Fruit fly (Drosophila melanogaster) whole organism, pupa: ENCODE results near the gene CG15170.

Experiments
- CG10348 ChIP-seq: fragments of 200-800 bp; sonication (Bioruptor generic); IDR thresholded peaks from 2 replicates; pipeline ENCODE4 v1.3.6; 2022; ENCODE audit warnings: missing biosample characterization, missing genetic modification characterization
- CG12605 ChIP-seq: fragments of 200-800 bp; sonication (Bioruptor generic); IDR thresholded peaks from 2 replicates; pipeline ENCODE4 v1.3.6; 2022; ENCODE audit warnings: missing biosample characterization, missing genetic modification characterization
- CG13204 ChIP-seq: fragments of 200-800 bp; sonication (Bioruptor generic); optimal IDR thresholded peaks from 2 replicates; lab custom pipeline; 2018; ENCODE audit warnings: missing biosample characterization, mild to moderate bottlenecking, missing genetic modification characterization, moderate library complexity
- CG14655 ChIP-seq: fragments of 200-800 bp; sonication (Bioruptor generic); optimal IDR thresholded peaks from 3 replicates; lab custom pipeline; 2017; ENCODE audit warnings: mild to moderate bottlenecking, missing biosample characterization, missing genetic modification reagents, missing genetic modification characterization
- CG15710 ChIP-seq: fragments of 200-800 bp; sonication (Bioruptor generic); optimal IDR thresholded peaks from 2 replicates; lab custom pipeline; 2018; ENCODE audit warnings: missing biosample characterization, mild to moderate bottlenecking, missing genetic modification characterization, moderate library complexity
- CG17806 ChIP-seq: fragments of 200-800 bp; sonication (Bioruptor generic); optimal IDR thresholded peaks from 2 replicates; lab custom pipeline; 2018; ENCODE audit warnings: missing biosample characterization, mild to moderate bottlenecking, missing genetic modification characterization, moderate library complexity
- CG32121 ChIP-seq: fragments of 200-800 bp; sonication (Bioruptor generic); IDR thresholded peaks from 2 replicates; pipeline ENCODE4 v1.3.6; 2022; ENCODE audit warnings: missing biosample characterization, missing genetic modification characterization
- CG8159 ChIP-seq: fragments of 200-800 bp; sonication (Bioruptor generic); optimal IDR thresholded peaks from 3 replicates; lab custom pipeline; 2018; ENCODE audit warnings: missing biosample characterization, mild to moderate bottlenecking, missing genetic modification characterization, moderate library complexity
- CG8301 ChIP-seq: fragments of 200-800 bp; sonication (Bioruptor generic); optimal IDR thresholded peaks from 2 replicates; lab custom pipeline; 2018; ENCODE audit warnings: missing biosample characterization, mild to moderate bottlenecking, missing genetic modification characterization
- CG9948 ChIP-seq: fragments of 200-800 bp; sonication (Bioruptor generic); optimal IDR thresholded peaks from 2 replicates; lab custom pipeline; 2018; ENCODE audit warnings: missing biosample characterization, mild to moderate bottlenecking, missing genetic modification characterization, moderate library complexity
- Pif1A ChIP-seq: fragments of 200-800 bp; sonication (Bioruptor generic); optimal IDR thresholded peaks from 3 replicates; lab custom pipeline; 2016; ENCODE audit warnings: missing biosample characterization, missing genetic modification characterization
- Pif1B ChIP-seq: fragments of 200-800 bp; sonication (Bioruptor generic); optimal IDR thresholded peaks from 3 replicates; lab custom pipeline; 2016; ENCODE audit warnings: missing biosample characterization, missing genetic modification characterization
- Snoo ChIP-seq: fragments of 200-800 bp; sonication (Bioruptor generic); optimal IDR thresholded peaks from 3 replicates; lab custom pipeline; 2017; ENCODE audit warnings: missing biosample characterization, mild to moderate bottlenecking, missing genetic modification characterization, inconsistent platforms

- TF ChIP-seq CG12605 (GFP tag; lab: Robert Waterston, UW) (peak; percentile 85), Pif1A (GFP tag; lab: Kevin White, UChicago) (no peak), CG17806 (tag; lab: Kevin White, UChicago) (peak; percentile 62), Snoo (no peak), CG13204 (GFP tag; lab: Kevin White, UChicago) (no peak), CG32121 (GFP tag; lab: Robert Waterston, UW) (peak; percentile 84), CG8301 (tag; lab: Kevin White, UChicago) (peak; percentile 37), Pif1B (GFP tag; lab: Kevin White, UChicago) (no peak), CG14655 (GFP tag; lab: Kevin White, UChicago) (peak; percentile 53), CG15710 (tag; lab: Kevin White, UChicago) (peak; percentile 38), CG10348 (GFP tag; lab: Robert Waterston, UW) (no peak), CG9948 (tag; lab: Kevin White, UChicago) (peak; percentile 47), CG8159 (tag; lab: Kevin White, UChicago) (peak; percentile 56)
These were observed 23.8 kb downstream of the CG15170 start for dm6 chr2L:18966214-18966556.
